Worm (Caenorhabditis elegans) whole organism, young adult: ENCODE measurements around the gene R09E10.1.
"Not testable (repeated sequence)": the region's sequence is repeated elsewhere in the genome, so short reads cannot be mapped to it uniquely, and the experiment has no call there.

Experiments used
- B0261.1 ChIP-seq: sonication (generic microtip); optimal IDR thresholded peaks from 2 replicates; lab custom pipeline; 2016; ENCODE audit warnings: mild to moderate bottlenecking, missing genetic modification characterization, moderate library complexity, missing compliant biosample characterization
- B0336.3 ChIP-seq: fragments of 200-800 bp; sonication (Bioruptor generic); IDR thresholded peaks from 2 replicates; pipeline ENCODE4 v1.3.6; 2022; ENCODE audit warnings: missing genetic modification characterization, missing compliant biosample characterization
- C17E4.6 ChIP-seq: fragments of 200-800 bp; sonication (Bioruptor generic); IDR thresholded peaks from 2 replicates; pipeline ENCODE4 v1.3.6; 2022; ENCODE audit warnings: missing genetic modification reagents, missing genetic modification characterization, missing compliant biosample characterization
- D2030.7 ChIP-seq: fragments of 200-800 bp; sonication (Bioruptor generic); IDR thresholded peaks from 2 replicates; pipeline ENCODE4 v1.3.6; 2022; ENCODE audit warnings: missing genetic modification reagents, missing genetic modification characterization, missing compliant biosample characterization
- F22D6.2 ChIP-seq: sonication (generic microtip); optimal IDR thresholded peaks from 2 replicates; lab custom pipeline; 2016; ENCODE audit warnings: mild to moderate bottlenecking, missing genetic modification characterization, missing compliant biosample characterization
- F33H1.4 ChIP-seq: fragments of 200-800 bp; sonication (Bioruptor generic); IDR thresholded peaks from 2 replicates; pipeline ENCODE4 v1.3.6; 2022; ENCODE audit warnings: missing genetic modification reagents, missing genetic modification characterization, missing compliant biosample characterization
- F37B4.10 ChIP-seq: fragments of 200-800 bp; sonication (Bioruptor generic); IDR thresholded peaks from 2 replicates; pipeline ENCODE4 v1.3.6; 2022; ENCODE audit warnings: missing genetic modification characterization, missing compliant biosample characterization
- K12H6.12 ChIP-seq: fragments of 200-800 bp; sonication (Bioruptor generic); optimal IDR thresholded peaks from 2 replicates; lab custom pipeline; 2018; ENCODE audit warnings: mild to moderate bottlenecking, missing genetic modification characterization, missing compliant biosample characterization
- T07F8.4 ChIP-seq: sonication (generic microtip); optimal IDR thresholded peaks from 2 replicates; lab custom pipeline; 2016; ENCODE audit warnings: mild to moderate bottlenecking, missing genetic modification characterization, moderate library complexity, missing compliant biosample characterization
- Y79H2A.3 ChIP-seq: fragments of 200-800 bp; sonication (Bioruptor generic); conservative IDR thresholded peaks from 2 replicates; pipeline ENCODE4 v1.3.6; 2022; ENCODE audit warnings: missing genetic modification reagents, missing genetic modification characterization, missing compliant biosample characterization
- Y95B8A.8 ChIP-seq: fragments of 200-800 bp; sonication (Bioruptor generic); IDR thresholded peaks from 2 replicates; pipeline ENCODE4 v1.3.6; 2022; ENCODE audit warnings: missing genetic modification reagents, missing genetic modification characterization, missing compliant biosample characterization
- aptf-2 ChIP-seq: fragments of 200-800 bp; sonication (Bioruptor generic); conservative IDR thresholded peaks from 2 replicates; pipeline ENCODE4 v1.3.6; 2022; ENCODE audit warnings: missing genetic modification reagents, missing genetic modification characterization, missing compliant biosample characterization
- aptf-3 ChIP-seq: fragments of 200-800 bp; sonication (Bioruptor generic); IDR thresholded peaks from 2 replicates; pipeline ENCODE4 v1.3.6; 2022; ENCODE audit warnings: missing genetic modification characterization, missing compliant biosample characterization
- atf-7 ChIP-seq: sonication (generic microtip); optimal IDR thresholded peaks from 2 replicates; lab custom pipeline; 2017; ENCODE audit warnings: mild to moderate bottlenecking, missing genetic modification characterization, missing compliant biosample characterization
- attf-6 ChIP-seq: fragments of 200-800 bp; sonication (Bioruptor generic); IDR thresholded peaks from 2 replicates; pipeline ENCODE4 v1.3.6; 2022; ENCODE audit warnings: missing genetic modification reagents, missing genetic modification characterization, missing compliant biosample characterization
- bed-1 ChIP-seq: fragments of 200-800 bp; sonication (Bioruptor generic); IDR thresholded peaks from 2 replicates; pipeline ENCODE4 v1.3.6; 2022; ENCODE audit warnings: missing genetic modification reagents, missing genetic modification characterization, missing compliant biosample characterization
- cebp-1 ChIP-seq, 2 experiments: fragments of 200-800 bp in 1 of 2; sonication (Bioruptor generic) in 1 of 2; sonication (generic microtip) in 1 of 2; IDR thresholded peaks in 1 of 2; optimal IDR thresholded peaks in 1 of 2; 2 replicates each; pipeline versions ENCODE4 v1.3.6 to Lab custom; 2017 to 2022; ENCODE audit warnings: missing compliant biosample characterization in 2 of 2, missing genetic modification characterization in 2 of 2, mild to moderate bottlenecking in 1 of 2, missing genetic modification reagents in 1 of 2, moderate library complexity in 1 of 2
- cebp-2 ChIP-seq: fragments of 200-800 bp; sonication (Bioruptor generic); IDR thresholded peaks from 2 replicates; pipeline ENCODE4 v1.3.6; 2022; ENCODE audit warnings: missing genetic modification characterization, missing compliant biosample characterization
- ceh-100 ChIP-seq: fragments of 200-800 bp; sonication (Bioruptor generic); IDR thresholded peaks from 2 replicates; pipeline ENCODE4 v1.3.6; 2022; ENCODE audit warnings: missing genetic modification reagents, missing genetic modification characterization, missing compliant biosample characterization
- ceh-27 ChIP-seq: fragments of 200-800 bp; sonication (Bioruptor generic); optimal IDR thresholded peaks from 2 replicates; lab custom pipeline; 2018; ENCODE audit warnings: mild to moderate bottlenecking, missing genetic modification characterization, moderate library complexity, missing compliant biosample characterization
- dox-1 ChIP-seq: fragments of 200-800 bp; sonication (Bioruptor generic); IDR thresholded peaks from 2 replicates; pipeline ENCODE4 v1.3.6; 2022; ENCODE audit warnings: missing genetic modification reagents, missing genetic modification characterization, missing compliant biosample characterization
- dpff-1 ChIP-seq: sonication (generic microtip); optimal IDR thresholded peaks from 2 replicates; lab custom pipeline; 2017; ENCODE audit warnings: mild to moderate bottlenecking, missing genetic modification characterization, missing compliant biosample characterization
- dpl-1 ChIP-seq: fragments of 150-350 bp; optimal IDR thresholded peaks from 2 replicates; lab custom pipeline; 2014; ENCODE audit warnings: missing biosample characterization, missing genetic modification reagents, missing genetic modification characterization
- egl-18 ChIP-seq: fragments of 200-800 bp; sonication (Bioruptor generic); IDR thresholded peaks from 2 replicates; pipeline ENCODE4 v1.3.6; 2022; ENCODE audit warnings: missing genetic modification reagents, missing genetic modification characterization, missing compliant biosample characterization
- egl-44 ChIP-seq: fragments of 200-800 bp; sonication (Bioruptor generic); IDR thresholded peaks from 2 replicates; pipeline ENCODE4 v1.3.6; 2022; ENCODE audit warnings: missing genetic modification reagents, missing genetic modification characterization, missing compliant biosample characterization
- egrh-3 ChIP-seq: fragments of 200-800 bp; sonication (Bioruptor generic); IDR thresholded peaks from 2 replicates; pipeline ENCODE4 v1.3.6; 2022; ENCODE audit warnings: missing genetic modification reagents, missing genetic modification characterization, missing compliant biosample characterization
- ekl-4 ChIP-seq: fragments of 200-800 bp; sonication (Bioruptor generic); IDR thresholded peaks from 2 replicates; pipeline ENCODE4 v1.3.6; 2022; ENCODE audit warnings: missing genetic modification reagents, missing genetic modification characterization, missing compliant biosample characterization
- hlh-12 ChIP-seq: sonication (generic microtip); optimal IDR thresholded peaks from 2 replicates; lab custom pipeline; 2016; ENCODE audit warnings: missing genetic modification characterization, missing compliant biosample characterization
- hmg-1.2 ChIP-seq: fragments of 200-800 bp; sonication (Bioruptor generic); IDR thresholded peaks from 2 replicates; pipeline ENCODE4 v1.3.6; 2022; ENCODE audit warnings: missing genetic modification reagents, missing genetic modification characterization, missing compliant biosample characterization
- lag-1 ChIP-seq: fragments of 200-800 bp; sonication (Bioruptor generic); IDR thresholded peaks from 2 replicates; pipeline ENCODE4 v1.3.6; 2022; ENCODE audit warnings: missing genetic modification reagents, missing genetic modification characterization, missing compliant biosample characterization
- let-526 ChIP-seq: fragments of 200-800 bp; sonication (Bioruptor generic); IDR thresholded peaks from 2 replicates; pipeline ENCODE4 v1.3.6; 2022; ENCODE audit warnings: missing genetic modification reagents, missing genetic modification characterization, missing compliant biosample characterization
- lin-26 ChIP-seq: fragments of 200-800 bp; sonication (Bioruptor generic); IDR thresholded peaks from 2 replicates; pipeline ENCODE4 v1.3.6; 2022; ENCODE audit warnings: missing genetic modification reagents, missing genetic modification characterization, missing compliant biosample characterization
- lin-40 ChIP-seq: sonication (generic microtip); optimal IDR thresholded peaks from 2 replicates; lab custom pipeline; 2016; ENCODE audit warnings: missing genetic modification characterization, mild to moderate bottlenecking, missing compliant biosample characterization, missing genotype, missing genetic modification reagents
- lin-54 ChIP-seq: fragments of 200-800 bp; sonication (Bioruptor generic); optimal IDR thresholded peaks from 2 replicates; lab custom pipeline; 2018; ENCODE audit warnings: mild to moderate bottlenecking, missing genetic modification characterization, missing compliant biosample characterization
- madf-3 ChIP-seq: fragments of 200-800 bp; sonication (Bioruptor generic); IDR thresholded peaks from 2 replicates; pipeline ENCODE4 v1.3.6; 2022; ENCODE audit warnings: missing genetic modification reagents, missing genetic modification characterization, missing compliant biosample characterization
- mcd-1 ChIP-seq: fragments of 200-800 bp; sonication (Bioruptor generic); IDR thresholded peaks from 2 replicates; pipeline ENCODE4 v1.3.6; 2022; ENCODE audit warnings: missing genetic modification reagents, missing genetic modification characterization, missing compliant biosample characterization
- nfyb-1 ChIP-seq: fragments of 200-800 bp; sonication (Bioruptor generic); IDR thresholded peaks from 2 replicates; pipeline ENCODE4 v1.3.6; 2022; ENCODE audit warnings: missing genetic modification reagents, missing genetic modification characterization, missing compliant biosample characterization
- nhr-80 ChIP-seq: sonication (generic microtip); optimal IDR thresholded peaks from 2 replicates; lab custom pipeline; 2016; ENCODE audit warnings: missing genetic modification characterization, missing compliant biosample characterization
- rcor-1 ChIP-seq: fragments of 200-800 bp; sonication (Bioruptor generic); IDR thresholded peaks from 2 replicates; pipeline ENCODE4 v1.3.6; 2022; ENCODE audit warnings: missing genetic modification reagents, missing genetic modification characterization, missing compliant biosample characterization
- repo-1 ChIP-seq: sonication (generic microtip); optimal IDR thresholded peaks from 2 replicates; lab custom pipeline; 2017; ENCODE audit warnings: mild to moderate bottlenecking, missing genetic modification characterization, missing compliant biosample characterization
- rpc-1 ChIP-seq, 2 experiments: fragments of 150-350 bp in 1 of 2; sonication (generic microtip) in 1 of 2; optimal IDR thresholded peaks; 2 replicates each; lab custom pipeline; 2014 to 2018; ENCODE audit warnings: missing biosample characterization in 1 of 2, missing genetic modification characterization in 1 of 2, missing genetic modification reagents in 1 of 2, missing genotype in 1 of 2
- sea-2 ChIP-seq: fragments of 200-800 bp; sonication (Bioruptor generic); IDR thresholded peaks from 2 replicates; pipeline ENCODE4 v1.3.6; 2022; ENCODE audit warnings: missing genetic modification characterization, missing compliant biosample characterization
- snpc-1.1 ChIP-seq: sonication (generic microtip); optimal IDR thresholded peaks from 2 replicates; lab custom pipeline; 2017; ENCODE audit warnings: missing genetic modification characterization, mild to moderate bottlenecking, missing compliant biosample characterization, antibody characterized with exemption, moderate library complexity, missing genotype, missing genetic modification reagents; ENCODE audit not compliant: insufficient read depth
- zfh-2 ChIP-seq: fragments of 200-800 bp; sonication (Bioruptor generic); conservative IDR thresholded peaks from 2 replicates; pipeline ENCODE4 v1.3.6; 2022; ENCODE audit warnings: missing genetic modification reagents, missing genetic modification characterization, missing compliant biosample characterization
- ztf-22 ChIP-seq: fragments of 200-800 bp; sonication (Bioruptor generic); optimal IDR thresholded peaks from 2 replicates; lab custom pipeline; 2018; ENCODE audit warnings: mild to moderate bottlenecking, missing genetic modification characterization, moderate library complexity, missing compliant biosample characterization
- ztf-28 ChIP-seq: fragments of 200-800 bp; sonication (Bioruptor generic); IDR thresholded peaks from 2 replicates; pipeline ENCODE4 v1.3.6; 2022; ENCODE audit warnings: missing genetic modification reagents, missing genetic modification characterization, missing compliant biosample characterization

Gene R09E10.1

ce11 chrIV:10330962-10331361 is 8.4 kb upstream of the R09E10.1 start:
- TF ChIP-seq madf-3 (GFP tag; lab: Robert Waterston, UW), result no peak
- peak; percentile 5 for TF ChIP-seq K12H6.12 (tag; lab: Kevin White, UChicago)
- peak; percentile 15 for TF ChIP-seq ztf-22 (GFP tag; lab: Kevin White, UChicago)
- TF ChIP-seq ceh-100 (GFP tag; lab: Robert Waterston, UW), result no peak
- no peak for TF ChIP-seq aptf-2 (GFP tag; lab: Robert Waterston, UW)
- peak; percentile 53; the same call in 1 of the 2 replicates for TF ChIP-seq dox-1
- TF ChIP-seq F22D6.2 (tag; lab: Kevin White, UChicago), result no peak
- no peak for TF ChIP-seq T07F8.4 (tag; lab: Kevin White, UChicago)
- no peak for TF ChIP-seq repo-1
- no peak for TF ChIP-seq egl-18 (GFP tag; lab: Robert Waterston, UW)
- no peak for TF ChIP-seq hlh-12 (tag; lab: Kevin White, UChicago)
- 0 out of 2 replicates have a peak, but pooled peaks have one; percentile 31 for TF ChIP-seq let-526 (GFP tag; lab: Robert Waterston, UW)
- TF ChIP-seq cebp-1 (GFP tag; IDR thresholded peaks at IDR 0.05; lab: Robert Waterston, UW), result no peak
- TF ChIP-seq cebp-1 (tag; optimal IDR thresholded peaks at IDR 0.05; lab: Kevin White, UChicago), result peak; percentile 57
- TF ChIP-seq lag-1 (GFP tag; lab: Robert Waterston, UW), result no peak
- no peak for TF ChIP-seq attf-6 (GFP tag; lab: Robert Waterston, UW)
- TF ChIP-seq zfh-2, result peak; percentile 95
- peak; percentile 28; the same call in 1 of the 2 replicates for TF ChIP-seq B0336.3 (GFP tag; lab: Robert Waterston, UW)
- no peak for TF ChIP-seq C17E4.6 (GFP tag; lab: Robert Waterston, UW)
- peak; percentile 42 for TF ChIP-seq atf-7
- no peak for TF ChIP-seq snpc-1.1 (tag; lab: Kevin White, UChicago)
- no peak for TF ChIP-seq dpff-1
- no peak for TF ChIP-seq Y79H2A.3 (GFP tag; lab: Robert Waterston, UW)
- peak; percentile 36 for TF ChIP-seq ceh-27 (GFP tag; lab: Kevin White, UChicago)
- TF ChIP-seq dpl-1 (GFP tag; lab: Kevin White, UChicago), result no peak
- peak; percentile 12 for TF ChIP-seq lin-40 (tag; lab: Kevin White, UChicago)
- TF ChIP-seq lin-54 (GFP tag; lab: Kevin White, UChicago), result peak; percentile 12
- peak; percentile 75 for TF ChIP-seq nhr-80 (tag; lab: Kevin White, UChicago)
- TF ChIP-seq egrh-3 (GFP tag; lab: Robert Waterston, UW), result peak; percentile 64; the same call in 1 of the 2 replicates

- TF ChIP-seq rpc-1 (optimal IDR thresholded peaks at IDR 0.05; lab: Kevin White, UChicago); cebp-1 (tag; optimal IDR thresholded peaks at IDR 0.05; lab: Kevin White, UChicago): not testable (repeated sequence)
- peak; percentile 49 for TF ChIP-seq rpc-1 (tag; optimal IDR thresholded peaks at IDR 0.05; lab: Kevin White, UChicago)
- TF ChIP-seq dox-1, result peak; percentile 65
- TF ChIP-seq bed-1 (GFP tag; lab: Robert Waterston, UW), result 0 out of 2 replicates have a peak, but pooled peaks have one; percentile 28
- peak; percentile 42 for TF ChIP-seq ekl-4 (GFP tag; lab: Robert Waterston, UW)
- TF ChIP-seq attf-6 (GFP tag; lab: Robert Waterston, UW), result 0 out of 2 replicates have a peak, but pooled peaks have one; percentile 27
- TF ChIP-seq cebp-1 (GFP tag; IDR thresholded peaks at IDR 0.05; lab: Robert Waterston, UW), result 0 out of 2 replicates have a peak, but pooled peaks have one; percentile 19
- peak; percentile 64; the same call in 1 of the 2 replicates for TF ChIP-seq egl-44 (GFP tag; lab: Robert Waterston, UW)
- peak; percentile 45 for TF ChIP-seq rcor-1 (GFP tag; lab: Robert Waterston, UW)
- TF ChIP-seq egrh-3 (GFP tag; lab: Robert Waterston, UW), result peak; percentile 35; the same call in 1 of the 2 replicates
- peak; percentile 77; the same call in 1 of the 2 replicates for TF ChIP-seq aptf-3
- 0 out of 2 replicates have a peak, but pooled peaks have one; percentile 67 for TF ChIP-seq ztf-28 (GFP tag; lab: Robert Waterston, UW)
- TF ChIP-seq F33H1.4 (GFP tag; lab: Robert Waterston, UW), result 0 out of 2 replicates have a peak, but pooled peaks have one; percentile 19
- TF ChIP-seq mcd-1 (GFP tag; lab: Robert Waterston, UW), result peak; percentile 58
- TF ChIP-seq Y95B8A.8, result 0 out of 2 replicates have a peak, but pooled peaks have one; percentile 14
- TF ChIP-seq D2030.7 (GFP tag; lab: Robert Waterston, UW), result peak; percentile 61
- TF ChIP-seq lin-26 (GFP tag; lab: Robert Waterston, UW), result peak; percentile 91
- peak; percentile 9 for TF ChIP-seq B0261.1 (tag; lab: Kevin White, UChicago)
- peak; percentile 46 for TF ChIP-seq hmg-1.2
- 0 out of 2 replicates have a peak, but pooled peaks have one; percentile 66 for TF ChIP-seq cebp-2 (GFP tag; lab: Robert Waterston, UW)
- peak; percentile 76; the same call in 1 of the 2 replicates for TF ChIP-seq sea-2 (GFP tag; lab: Robert Waterston, UW)
- peak; percentile 73; the same call in 1 of the 2 replicates for TF ChIP-seq nfyb-1 (GFP tag; lab: Robert Waterston, UW)
- 0 out of 2 replicates have a peak, but pooled peaks have one; percentile 21 for TF ChIP-seq F37B4.10 (GFP tag; lab: Robert Waterston, UW)
- TF ChIP-seq, all 124 proteins: peak for 22; not testable (repeated sequence) for 102
Observed at ce11 chrIV:10323368-10323767, 818 bp upstream of the R09E10.1 start.
